Fruit fly (Drosophila melanogaster): ENCODE measurements around the gene IFT46.

DNA sequence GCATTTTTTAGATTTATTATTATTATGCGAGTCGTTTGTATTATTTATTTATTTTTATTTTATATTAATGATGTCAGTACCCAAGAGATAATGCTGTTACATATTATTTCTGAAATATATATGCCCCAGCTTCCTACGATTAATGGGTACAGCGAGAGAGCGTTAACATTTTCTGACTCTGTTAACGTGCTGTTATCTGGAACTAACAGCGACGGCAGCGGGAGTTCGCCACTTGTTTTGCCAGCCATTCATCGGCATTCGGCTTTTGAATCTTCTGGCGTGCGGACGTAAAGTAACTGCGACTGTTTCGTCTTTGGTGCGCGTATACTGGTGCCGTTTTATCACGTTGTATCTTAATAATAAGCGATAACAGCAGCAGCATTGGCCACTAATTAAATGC is 1.1 kb upstream of the IFT46 start, which contains the start of gene MESR3:
- no peak for TF ChIP-seq Sry-β (GFP tag; optimal IDR thresholded peaks at IDR 0.05)
- peak; percentile 72 for TF ChIP-seq CG10979 (tag; optimal IDR thresholded peaks at IDR 0.05)
- no peak for TF ChIP-seq CG6791 (GFP tag; IDR thresholded peaks at IDR 0.05; ENCODE audit: partially characterized antibody)
- TF ChIP-seq CG17802 (tag; optimal IDR thresholded peaks at IDR 0.05): no peak
